Fruit fly (Drosophila melanogaster) whole organism, embryonic: ENCODE data around the gene CG7945.

Experiments
- Adf1 ChIP-seq: fragments of 200-800 bp; sonication (Bioruptor generic); IDR thresholded peaks from 2 replicates; pipeline ENCODE4 v1.3.6; 2022; ENCODE audit warnings: missing biosample characterization, missing genetic modification characterization
- Atf6 ChIP-seq: fragments of 200-800 bp; sonication (Bioruptor generic); IDR thresholded peaks from 2 replicates; pipeline ENCODE4 v1.3.6; 2022; ENCODE audit warnings: missing biosample characterization, missing genetic modification characterization
- Bgb ChIP-seq: fragments of 200-800 bp; sonication (Bioruptor generic); IDR thresholded peaks from 2 replicates; pipeline ENCODE4 v1.3.6; 2022; ENCODE audit warnings: missing biosample characterization, missing genetic modification characterization; ENCODE audit not compliant: partially characterized antibody
- Bteb2 ChIP-seq: fragments of 200-800 bp; sonication (Bioruptor generic); optimal IDR thresholded peaks from 2 replicates; lab custom pipeline; 2016; ENCODE audit warnings: missing biosample characterization, missing genetic modification characterization
- C15 ChIP-seq: fragments of 200-800 bp; sonication (Bioruptor generic); IDR thresholded peaks from 3 replicates; pipeline ENCODE4 v1.3.6; 2022; ENCODE audit warnings: missing biosample characterization, missing genetic modification characterization
- CG10147 ChIP-seq: fragments of 200-800 bp; sonication (Bioruptor generic); optimal IDR thresholded peaks from 2 replicates; lab custom pipeline; 2019; ENCODE audit warnings: missing biosample characterization, mild to moderate bottlenecking, missing genetic modification characterization, moderate library complexity
- CG10321 ChIP-seq: fragments of 200-800 bp; sonication (Bioruptor generic); IDR thresholded peaks from 2 replicates; pipeline ENCODE4 v1.3.6; 2022; ENCODE audit warnings: missing biosample characterization, missing genetic modification characterization
- CG14441 ChIP-seq: fragments of 200-800 bp; sonication (Bioruptor generic); IDR thresholded peaks from 2 replicates; pipeline ENCODE4 v1.3.6; 2022; ENCODE audit warnings: missing biosample characterization, missing genetic modification characterization
- CG17829 ChIP-seq: fragments of 200-800 bp; optimal IDR thresholded peaks from 2 replicates; lab custom pipeline; 2019; ENCODE audit warnings: missing biosample characterization, mild to moderate bottlenecking, missing genetic modification characterization, moderate library complexity
- CG17912 ChIP-seq: fragments of 200-800 bp; sonication (Bioruptor generic); optimal IDR thresholded peaks from 2 replicates; lab custom pipeline; 2018; ENCODE audit warnings: missing biosample characterization, mild to moderate bottlenecking, missing genetic modification characterization
- CG2202 ChIP-seq: fragments of 200-800 bp; sonication (Bioruptor generic); optimal IDR thresholded peaks from 2 replicates; lab custom pipeline; 2018; ENCODE audit warnings: missing biosample characterization, mild to moderate bottlenecking, missing genetic modification characterization
- CG31441 ChIP-seq: fragments of 200-800 bp; sonication (Bioruptor generic); IDR thresholded peaks from 2 replicates; pipeline ENCODE4 v1.3.6; 2022; ENCODE audit warnings: missing biosample characterization, missing genetic modification characterization
- CG3163 ChIP-seq: fragments of 200-800 bp; sonication (Bioruptor generic); optimal IDR thresholded peaks from 3 replicates; lab custom pipeline; 2016; ENCODE audit warnings: missing biosample characterization, missing genetic modification characterization
- CG33213 ChIP-seq: fragments of 200-800 bp; sonication (Bioruptor generic); optimal IDR thresholded peaks from 3 replicates; lab custom pipeline; 2016; ENCODE audit warnings: missing biosample characterization, missing genetic modification characterization
- CG7839 ChIP-seq: fragments of 200-800 bp; sonication (Bioruptor generic); optimal IDR thresholded peaks from 3 replicates; lab custom pipeline; 2018; ENCODE audit warnings: missing biosample characterization, mild to moderate bottlenecking, missing genetic modification characterization, moderate library complexity
- CG7963 ChIP-seq: fragments of 200-800 bp; sonication (Bioruptor generic); IDR thresholded peaks from 3 replicates; pipeline ENCODE4 v1.3.6; 2022; ENCODE audit warnings: missing biosample characterization, missing genetic modification characterization; ENCODE audit not compliant: partially characterized antibody
- CG8290 ChIP-seq, 3 experiments: fragments of 200-800 bp; sonication (Bioruptor generic); optimal IDR thresholded peaks; 2 replicates each; lab custom pipeline; 2016 to 2019; ENCODE audit warnings: missing biosample characterization in 3 of 3, missing genetic modification characterization in 3 of 3, mild to moderate bottlenecking in 2 of 3, moderate library complexity in 1 of 3
- CHES-1-like ChIP-seq: fragments of 200-800 bp; sonication (Bioruptor generic); optimal IDR thresholded peaks from 2 replicates; lab custom pipeline; 2016; ENCODE audit warnings: missing biosample characterization, missing genetic modification characterization
- D19B ChIP-seq: fragments of 200-800 bp; sonication (Bioruptor generic); optimal IDR thresholded peaks from 2 replicates; lab custom pipeline; 2017; ENCODE audit warnings: missing biosample characterization, mild to moderate bottlenecking, missing genetic modification characterization
- Dip3 ChIP-seq: fragments of 200-800 bp; sonication (Bioruptor generic); optimal IDR thresholded peaks from 3 replicates; lab custom pipeline; 2016; ENCODE audit warnings: missing biosample characterization, missing genetic modification characterization
- ERR ChIP-seq: fragments of 200-800 bp; sonication (Bioruptor generic); optimal IDR thresholded peaks from 2 replicates; lab custom pipeline; 2016; ENCODE audit warnings: missing biosample characterization, missing genetic modification characterization
- H2.0 ChIP-seq: fragments of 200-800 bp; sonication (Bioruptor generic); IDR thresholded peaks from 2 replicates; pipeline ENCODE4 v1.3.6; 2022; ENCODE audit warnings: missing biosample characterization, missing genetic modification characterization
- HLH3B ChIP-seq: fragments of 200-800 bp; sonication (Bioruptor generic); IDR thresholded peaks from 2 replicates; pipeline ENCODE4 v1.3.6; 2022; ENCODE audit warnings: missing biosample characterization, missing genetic modification characterization
- Hand ChIP-seq: fragments of 200-800 bp; sonication (Bioruptor generic); optimal IDR thresholded peaks from 2 replicates; lab custom pipeline; 2017; ENCODE audit warnings: mild to moderate bottlenecking, missing biosample characterization, missing genetic modification reagents, missing genetic modification characterization
- HmgD ChIP-seq: fragments of 200-800 bp; sonication (Bioruptor generic); optimal IDR thresholded peaks from 3 replicates; lab custom pipeline; 2016; ENCODE audit warnings: missing biosample characterization, missing genetic modification characterization
- Hmx ChIP-seq: fragments of 200-800 bp; sonication (Bioruptor generic); optimal IDR thresholded peaks from 2 replicates; lab custom pipeline; 2016; ENCODE audit warnings: missing biosample characterization, missing genetic modification characterization
- Jarid2 ChIP-seq: fragments of 200-800 bp; sonication (Bioruptor generic); optimal IDR thresholded peaks from 3 replicates; lab custom pipeline; 2017; ENCODE audit warnings: mild to moderate bottlenecking, missing biosample characterization, missing genetic modification reagents, missing genetic modification characterization
- Mes4 ChIP-seq: fragments of 200-800 bp; sonication (Bioruptor generic); optimal IDR thresholded peaks from 2 replicates; lab custom pipeline; 2016; ENCODE audit warnings: missing biosample characterization, missing genetic modification characterization
- Sox100B ChIP-seq: fragments of 200-800 bp; sonication (Bioruptor generic); optimal IDR thresholded peaks from 3 replicates; lab custom pipeline; 2018; ENCODE audit warnings: missing biosample characterization, mild to moderate bottlenecking, missing genetic modification characterization
- Ssrp ChIP-seq: fragments of 200-800 bp; sonication (Bioruptor generic); optimal IDR thresholded peaks from 2 replicates; lab custom pipeline; 2018; ENCODE audit warnings: missing biosample characterization, mild to moderate bottlenecking, missing genetic modification characterization, moderate library complexity
- ase ChIP-seq: fragments of 200-800 bp; sonication (Bioruptor generic); IDR thresholded peaks from 3 replicates; pipeline ENCODE4 v1.3.6; 2022; ENCODE audit warnings: missing biosample characterization, missing genetic modification characterization
- cas ChIP-seq: fragments of 200-800 bp; sonication (Bioruptor generic); IDR thresholded peaks from 2 replicates; pipeline ENCODE4 v1.3.6; 2022; ENCODE audit warnings: missing biosample characterization, missing genetic modification characterization
- chinmo ChIP-seq: fragments of 200-800 bp; sonication (Bioruptor generic); IDR thresholded peaks from 4 replicates; pipeline ENCODE4 v1.3.6; 2022; ENCODE audit warnings: missing biosample characterization, missing genetic modification characterization; ENCODE audit not compliant: partially characterized antibody
- crol ChIP-seq: fragments of 200-800 bp; sonication (Bioruptor generic); IDR thresholded peaks from 2 replicates; pipeline ENCODE4 v1.3.6; 2022; ENCODE audit warnings: missing biosample characterization, missing genetic modification characterization
- da ChIP-seq: fragments of 200-800 bp; sonication (Bioruptor generic); optimal IDR thresholded peaks from 2 replicates; lab custom pipeline; 2016; ENCODE audit warnings: missing biosample characterization, missing genetic modification characterization
- ems ChIP-seq: fragments of 200-800 bp; sonication (Bioruptor generic); optimal IDR thresholded peaks from 3 replicates; lab custom pipeline; 2016; ENCODE audit warnings: missing biosample characterization, missing genetic modification characterization
- fd102C ChIP-seq: fragments of 200-800 bp; sonication (Bioruptor generic); optimal IDR thresholded peaks from 2 replicates; lab custom pipeline; 2018; ENCODE audit warnings: missing biosample characterization, mild to moderate bottlenecking, missing genetic modification characterization, moderate library complexity
- fu2 ChIP-seq: fragments of 200-800 bp; sonication (Bioruptor generic); optimal IDR thresholded peaks from 2 replicates; lab custom pipeline; 2016; ENCODE audit warnings: missing biosample characterization, missing genetic modification characterization
- ham ChIP-seq: fragments of 200-800 bp; sonication (Bioruptor generic); IDR thresholded peaks from 2 replicates; pipeline ENCODE4 v1.3.6; 2022; ENCODE audit warnings: missing biosample characterization, missing genetic modification characterization
- ind ChIP-seq: fragments of 200-800 bp; sonication (Bioruptor generic); optimal IDR thresholded peaks from 3 replicates; lab custom pipeline; 2016; ENCODE audit warnings: missing biosample characterization, missing genetic modification characterization
- inv ChIP-seq: fragments of 200-800 bp; sonication (Bioruptor generic); IDR thresholded peaks from 2 replicates; pipeline ENCODE4 v1.3.6; 2022; ENCODE audit warnings: missing biosample characterization, missing genetic modification characterization; ENCODE audit not compliant: partially characterized antibody
- jumu ChIP-seq: fragments of 200-800 bp; sonication (Bioruptor generic); optimal IDR thresholded peaks from 3 replicates; lab custom pipeline; 2016; ENCODE audit warnings: missing biosample characterization, missing genetic modification characterization
- lbe ChIP-seq: fragments of 200-800 bp; sonication (Bioruptor generic); optimal IDR thresholded peaks from 2 replicates; lab custom pipeline; 2016; ENCODE audit warnings: missing biosample characterization, mild to moderate bottlenecking, missing genetic modification characterization
- nau ChIP-seq: fragments of 200-800 bp; sonication (Bioruptor generic); optimal IDR thresholded peaks from 3 replicates; lab custom pipeline; 2017; ENCODE audit warnings: missing biosample characterization, mild to moderate bottlenecking, missing genetic modification characterization, missing genetic modification reagents
- sc ChIP-seq, 3 experiments: fragments of >200 bp in 2 of 3; fragments of 200-800 bp in 1 of 3; sonication (Bioruptor generic) in 1 of 3; optimal IDR thresholded peaks; 2 replicates in 2 of 3; 3 replicates in 1 of 3; lab custom pipeline; 2017; ENCODE audit warnings: mild to moderate bottlenecking in 1 of 3, missing biosample characterization in 1 of 3, missing genetic modification characterization in 1 of 3, missing genetic modification reagents in 1 of 3
- slbo ChIP-seq: fragments of 200-800 bp; sonication (Bioruptor generic); IDR thresholded peaks from 2 replicates; pipeline ENCODE4 v1.3.6; 2022; ENCODE audit warnings: missing biosample characterization, missing genetic modification characterization
- sqz ChIP-seq: fragments of 200-800 bp; sonication (Bioruptor generic); optimal IDR thresholded peaks from 3 replicates; lab custom pipeline; 2018; ENCODE audit warnings: missing biosample characterization, mild to moderate bottlenecking, missing genetic modification characterization
- tll ChIP-seq, 2 experiments: fragments of 200-800 bp in 1 of 2; fragments of >200 bp in 1 of 2; sonication (Bioruptor generic) in 1 of 2; optimal IDR thresholded peaks; 2 replicates each; lab custom pipeline; 2017 to 2019; ENCODE audit warnings: missing biosample characterization in 2 of 2, missing genetic modification characterization in 2 of 2, mild to moderate bottlenecking in 1 of 2, moderate library complexity in 1 of 2
- vvl ChIP-seq: fragments of 200-800 bp; sonication (Bioruptor generic); IDR thresholded peaks from 2 replicates; pipeline ENCODE4 v1.3.6; 2022; ENCODE audit warnings: missing biosample characterization, missing genetic modification characterization
- yki ChIP-seq: fragments of >200 bp; optimal IDR thresholded peaks from 3 replicates; lab custom pipeline; 2018
- zfh1 ChIP-seq: fragments of 200-800 bp; sonication (Bioruptor generic); IDR thresholded peaks from 3 replicates; pipeline ENCODE4 v1.3.6; 2022; ENCODE audit warnings: missing biosample characterization, missing genetic modification characterization

CG7945 gene

dm6 chr3L:15535228-15535598, 11.3 kb upstream of the CG7945 start, which contains the start of gene CrebA (continued):
- TF ChIP-seq cas (no peak), slbo (GFP tag; lab: Robert Waterston, UW) (no peak), CG17912 (GFP tag; lab: Kevin White, UChicago) (no peak), ind (no peak), CG8290 (GFP tag; optimal IDR thresholded peaks at IDR 0.05; lab: Kevin White, UChicago) (no peak), CG8290 (tag; optimal IDR thresholded peaks at IDR 0.05; lab: Kevin White, UChicago) (peak in 1 of 2 experiments; percentile 20), vvl (GFP tag; lab: Robert Waterston, UW) (peak; percentile 37; the same call in 1 of the 2 replicates), CHES-1-like (no peak), sqz (GFP tag; lab: Kevin White, UChicago) (no peak), Adf1 (GFP tag; lab: Robert Waterston, UW) (peak; percentile 90), da (GFP tag; lab: Kevin White, UChicago) (no peak), D19B (GFP tag; lab: Kevin White, UChicago) (no peak), ERR (GFP tag; lab: Kevin White, UChicago) (no peak), Atf6 (GFP tag; lab: Robert Waterston, UW) (no peak), Jarid2 (peak; percentile 81), ham (GFP tag; lab: Robert Waterston, UW) (no peak), zfh1 (GFP tag; lab: Robert Waterston, UW) (no peak), CG33213 (no peak), H2.0 (GFP tag; lab: Robert Waterston, UW) (no peak), CG3163 (GFP tag; lab: Kevin White, UChicago) (peak; percentile 92), CG10147 (GFP tag; lab: Kevin White, UChicago) (no peak), HLH3B (GFP tag; lab: Robert Waterston, UW) (peak; percentile 13; the same call in 1 of the 2 replicates), lbe (GFP tag; lab: Kevin White, UChicago) (no peak), CG2202 (no peak), CG7839 (tag; lab: Kevin White, UChicago) (no peak), ase (no peak), Bteb2 (GFP tag; lab: Kevin White, UChicago) (no peak), crol (no peak), chinmo (GFP tag; lab: Robert Waterston, UW) (peak; percentile 76; the same call in 1 of the 4 replicates), inv (no peak), Ssrp (tag; lab: Kevin White, UChicago) (no peak), Hand (GFP tag; lab: Kevin White, UChicago) (no peak), nau (no peak), fd102C (no peak), ems (GFP tag; lab: Kevin White, UChicago) (no peak), Mes4 (GFP tag; lab: Kevin White, UChicago) (no peak), Hmx (GFP tag; lab: Kevin White, UChicago) (no peak), Bgb (GFP tag; lab: Robert Waterston, UW) (peak; percentile 30; the same call in 1 of the 2 replicates), jumu (no peak), tll (GFP tag; optimal IDR thresholded peaks at IDR 0.05; lab: Kevin White, UChicago) (no peak), fu2 (GFP tag; lab: Kevin White, UChicago) (no peak), Dip3 (GFP tag; lab: Kevin White, UChicago) (no peak), HmgD (GFP tag; lab: Kevin White, UChicago) (no peak), CG14441 (GFP tag; lab: Robert Waterston, UW) (no peak), C15 (GFP tag; lab: Robert Waterston, UW) (no peak), CG17829 (tag; lab: Kevin White, UChicago) (no peak), CG10321 (GFP tag; lab: Robert Waterston, UW) (peak; percentile 55; the same call in 1 of the 2 replicates), sc (optimal IDR thresholded peaks at IDR 0.05; lab: Kevin White, UChicago) (no peak), sc (GFP tag; optimal IDR thresholded peaks at IDR 0.05; lab: Kevin White, UChicago) (no peak), CG31441 (GFP tag; lab: Robert Waterston, UW) (0 out of 2 replicates have a peak, but pooled peaks have one; percentile 6), CG7963 (GFP tag; lab: Robert Waterston, UW) (no peak), yki (lab: Kevin White, UChicago) (peak; percentile 70), Sox100B (GFP tag; lab: Kevin White, UChicago) (no peak)
